Fruit fly (Drosophila melanogaster): ENCODE measurements around the gene Scgalpha.

DNA sequence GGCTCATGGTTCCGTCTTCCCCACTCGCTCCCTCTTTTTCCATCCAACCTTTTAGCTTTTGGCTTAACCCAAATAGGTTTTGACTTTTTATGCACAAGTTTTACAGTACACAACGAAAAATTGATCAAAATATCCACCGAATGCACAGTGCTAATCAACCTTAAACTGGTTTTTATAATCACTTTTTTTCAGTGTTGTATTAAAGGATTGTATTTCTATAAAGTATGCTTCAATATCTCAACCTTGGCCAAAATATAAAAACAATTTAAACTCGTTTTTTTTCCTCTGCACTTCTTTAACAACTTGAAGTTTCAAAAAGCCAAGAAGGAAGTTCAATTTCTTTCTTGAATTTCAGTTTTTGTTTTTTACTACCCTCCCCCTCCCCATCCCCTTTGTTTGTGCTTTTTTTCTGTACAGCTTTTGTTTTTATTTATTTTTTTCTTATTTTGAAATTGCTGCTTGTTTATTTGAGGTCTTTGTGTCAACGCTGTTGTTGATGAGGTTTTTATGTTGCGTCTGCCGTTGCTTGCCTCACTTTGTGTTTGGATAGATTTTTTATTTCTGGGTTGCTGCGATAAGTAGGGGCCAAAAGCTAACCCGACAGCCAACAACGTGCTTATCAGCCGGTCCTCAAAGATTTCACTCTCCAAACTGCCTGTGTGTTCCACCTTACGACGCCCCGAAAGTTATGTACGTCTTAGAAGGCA, 18.2 kb upstream of the Scgalpha start:
- TF ChIP-seq CG15710 (tag; optimal IDR thresholded peaks at IDR 0.05) (no peak), EcR (GFP tag; optimal IDR thresholded peaks at IDR 0.05) (no peak), rn (GFP tag; IDR thresholded peaks at IDR 0.05) (no peak), fd96Ca (GFP tag; IDR thresholded peaks at IDR 0.05) (no peak), CG32121 (GFP tag; IDR thresholded peaks at IDR 0.05) (no peak), CG34367 (tag; optimal IDR thresholded peaks at IDR 0.05) (no peak), CG9948 (tag; optimal IDR thresholded peaks at IDR 0.05) (no peak)

All from whole organism, pupa.